Worm (Caenorhabditis elegans) whole organism, L1 larva: ENCODE measurements around the gene F56H9.9.
A peak's percentile ranks its signal among the peaks of the same experiment; 100 is the strongest.

Experiments used
- C16A3.4 ChIP-seq: fragments of 150-350 bp; optimal IDR thresholded peaks from 2 replicates; lab custom pipeline; 2014; ENCODE audit warnings: missing biosample characterization, missing genetic modification characterization
- Y116A8C.19 ChIP-seq: sonication (generic microtip); optimal IDR thresholded peaks from 2 replicates; lab custom pipeline; 2016; ENCODE audit warnings: missing compliant biosample characterization, missing genetic modification characterization, borderline replicate concordance
- aha-1 ChIP-seq: fragments of 150-350 bp; optimal IDR thresholded peaks from 2 replicates; lab custom pipeline; 2014; ENCODE audit warnings: missing biosample characterization, missing genetic modification characterization
- ama-1 ChIP-seq: fragments of 150-350 bp; optimal IDR thresholded peaks from 2 replicates; lab custom pipeline; 2014
- blmp-1 ChIP-seq: fragments of 150-350 bp; optimal IDR thresholded peaks from 2 replicates; lab custom pipeline; 2014; ENCODE audit warnings: missing biosample characterization, missing genetic modification characterization
- ceh-63 ChIP-seq: fragments of 200-800 bp; sonication (Bioruptor generic); optimal IDR thresholded peaks from 2 replicates; lab custom pipeline; 2018; ENCODE audit warnings: mild to moderate bottlenecking, missing genetic modification characterization, missing compliant biosample characterization
- ceh-8 ChIP-seq: fragments of 200-800 bp; sonication (Bioruptor generic); optimal IDR thresholded peaks from 2 replicates; lab custom pipeline; 2018; ENCODE audit warnings: mild to moderate bottlenecking, missing genetic modification characterization, moderate library complexity, missing compliant biosample characterization
- ceh-90 ChIP-seq: sonication (generic microtip); optimal IDR thresholded peaks from 2 replicates; lab custom pipeline; 2016; ENCODE audit warnings: missing genetic modification characterization, missing compliant biosample characterization
- dpl-1 ChIP-seq, 3 experiments: fragments of 150-350 bp in 2 of 3; sonication (generic microtip) in 1 of 3; optimal IDR thresholded peaks; 2 replicates each; lab custom pipeline; 2014 to 2017; ENCODE audit warnings: missing biosample characterization in 3 of 3, missing genetic modification characterization in 3 of 3, missing genetic modification reagents in 3 of 3
- efl-1 ChIP-seq, 4 experiments: fragments of 150-350 bp; optimal IDR thresholded peaks in 3 of 4; peaks in 1 of 4; 1 replicate in 1 of 4; 2 replicates in 3 of 4; lab custom pipeline; 2014; ENCODE audit warnings: missing biosample characterization in 2 of 4, missing genetic modification characterization in 2 of 4, missing genetic modification reagents in 2 of 4
- efl-3 ChIP-seq: fragments of 200-800 bp; sonication (Bioruptor generic); optimal IDR thresholded peaks from 2 replicates; lab custom pipeline; 2018; ENCODE audit warnings: mild to moderate bottlenecking, missing genetic modification characterization, missing compliant biosample characterization
- egl-13 ChIP-seq: sonication (generic microtip); optimal IDR thresholded peaks from 2 replicates; lab custom pipeline; 2016; ENCODE audit warnings: missing genotype, missing genetic modification reagents, missing genetic modification characterization, missing compliant biosample characterization
- elt-2 ChIP-seq: sonication (generic microtip); optimal IDR thresholded peaks from 2 replicates; lab custom pipeline; 2016; ENCODE audit warnings: missing genetic modification characterization, mild to moderate bottlenecking, inconsistent platforms, missing compliant biosample characterization, missing genetic modification reagents
- elt-3 ChIP-seq, 6 experiments: fragments of 150-350 bp in 1 of 6; sonication (generic microtip); optimal IDR thresholded peaks; 2 replicates each; lab custom pipeline; 2017 to 2018; ENCODE audit warnings: missing biosample characterization in 6 of 6, missing genetic modification characterization in 6 of 6, inconsistent platforms in 1 of 6
- ets-5 ChIP-seq: fragments of 200-800 bp; sonication (Bioruptor generic); IDR thresholded peaks from 2 replicates; pipeline ENCODE4 v1.3.6; 2022; ENCODE audit warnings: missing genetic modification characterization, missing compliant biosample characterization
- grh-1 ChIP-seq: fragments of 200-800 bp; sonication (Bioruptor generic); IDR thresholded peaks from 2 replicates; pipeline ENCODE4 v1.3.6; 2022; ENCODE audit warnings: missing genetic modification reagents, missing genetic modification characterization, missing compliant biosample characterization
- hlh-4 ChIP-seq: sonication (generic microtip); optimal IDR thresholded peaks from 2 replicates; lab custom pipeline; 2016; ENCODE audit warnings: mild to moderate bottlenecking, missing genetic modification characterization, missing compliant biosample characterization
- irx-1 ChIP-seq: sonication (generic microtip); optimal IDR thresholded peaks from 2 replicates; lab custom pipeline; 2016; ENCODE audit warnings: missing genetic modification characterization, missing compliant biosample characterization
- jun-1 ChIP-seq: fragments of 150-350 bp; optimal IDR thresholded peaks from 2 replicates; lab custom pipeline; 2014; ENCODE audit warnings: missing biosample characterization, missing genetic modification reagents, missing genetic modification characterization
- lin-13 ChIP-seq: fragments of 150-350 bp; optimal IDR thresholded peaks from 2 replicates; lab custom pipeline; 2014; ENCODE audit warnings: missing biosample characterization, missing genetic modification reagents, missing genetic modification characterization
- lin-14 ChIP-seq: fragments of 200-800 bp; sonication (Bioruptor generic); optimal IDR thresholded peaks from 2 replicates; lab custom pipeline; 2018; ENCODE audit warnings: mild to moderate bottlenecking, missing genetic modification characterization, moderate library complexity, missing compliant biosample characterization
- lin-35 ChIP-seq, 2 experiments: fragments of 150-350 bp; optimal IDR thresholded peaks; 2 replicates each; lab custom pipeline; 2014; ENCODE audit warnings: missing biosample characterization in 2 of 2, missing genetic modification characterization in 2 of 2, missing genetic modification reagents in 2 of 2
- lin-39 ChIP-seq: fragments of 150-350 bp; optimal IDR thresholded peaks from 2 replicates; lab custom pipeline; 2014; ENCODE audit warnings: missing biosample characterization, missing genetic modification reagents, missing genetic modification characterization
- lir-3 ChIP-seq: sonication (generic microtip); optimal IDR thresholded peaks from 2 replicates; lab custom pipeline; 2016; ENCODE audit warnings: mild to moderate bottlenecking, missing genetic modification characterization, moderate library complexity, missing compliant biosample characterization; ENCODE audit not compliant: poor library complexity
- lsy-2 ChIP-seq, 2 experiments: fragments of 150-350 bp; optimal IDR thresholded peaks; 2 replicates each; lab custom pipeline; 2014; ENCODE audit warnings: missing biosample characterization in 2 of 2, missing genetic modification characterization in 2 of 2
- mdl-1 ChIP-seq, 2 experiments: fragments of 150-350 bp; optimal IDR thresholded peaks; 2 replicates each; lab custom pipeline; 2014 to 2017; ENCODE audit warnings: missing biosample characterization in 2 of 2, missing genetic modification characterization in 2 of 2, inconsistent platforms in 1 of 2
- mep-1 ChIP-seq: fragments of 150-350 bp; optimal IDR thresholded peaks from 2 replicates; lab custom pipeline; 2014; ENCODE audit warnings: missing biosample characterization, missing genetic modification characterization
- nhr-19 ChIP-seq: fragments of 200-800 bp; sonication (Bioruptor generic); conservative IDR thresholded peaks from 2 replicates; pipeline ENCODE4 v1.3.6; 2022; ENCODE audit warnings: missing genetic modification characterization, missing compliant biosample characterization
- nhr-20 ChIP-seq: sonication (generic microtip); optimal IDR thresholded peaks from 2 replicates; lab custom pipeline; 2016; ENCODE audit warnings: mild to moderate bottlenecking, missing genetic modification characterization, missing compliant biosample characterization
- nhr-237 ChIP-seq: fragments of 150-350 bp; optimal IDR thresholded peaks from 2 replicates; lab custom pipeline; 2014; ENCODE audit warnings: missing biosample characterization, missing genetic modification characterization
- nhr-47 ChIP-seq: sonication (generic microtip); optimal IDR thresholded peaks from 2 replicates; lab custom pipeline; 2016; ENCODE audit warnings: mild to moderate bottlenecking, missing genetic modification characterization, moderate library complexity, missing compliant biosample characterization
- nhr-71 ChIP-seq: sonication (generic microtip); optimal IDR thresholded peaks from 2 replicates; lab custom pipeline; 2016; ENCODE audit warnings: mild to moderate bottlenecking, missing genetic modification characterization, moderate library complexity, missing compliant biosample characterization
- nhr-77 ChIP-seq: fragments of 150-350 bp; optimal IDR thresholded peaks from 2 replicates; lab custom pipeline; 2014; ENCODE audit warnings: missing biosample characterization, missing genetic modification characterization
- nhr-84 ChIP-seq: sonication (generic microtip); optimal IDR thresholded peaks from 2 replicates; lab custom pipeline; 2017; ENCODE audit warnings: missing biosample characterization, missing genetic modification characterization
- nhr-85 ChIP-seq: sonication (generic microtip); peaks from one replicate; lab custom pipeline; 2016; ENCODE audit warnings: missing genetic modification characterization, inconsistent platforms, missing compliant biosample characterization
- nhr-90 ChIP-seq: sonication (generic microtip); optimal IDR thresholded peaks from 2 replicates; lab custom pipeline; 2016; ENCODE audit warnings: mild to moderate bottlenecking, missing genetic modification characterization, missing compliant biosample characterization; ENCODE audit not compliant: poor library complexity
- pax-3 ChIP-seq: fragments of 200-800 bp; sonication (Bioruptor generic); optimal IDR thresholded peaks from 2 replicates; lab custom pipeline; 2018; ENCODE audit warnings: mild to moderate bottlenecking, missing genetic modification characterization, moderate library complexity, missing compliant biosample characterization
- rnt-1 ChIP-seq: sonication (generic microtip); optimal IDR thresholded peaks from 2 replicates; lab custom pipeline; 2016; ENCODE audit warnings: mild to moderate bottlenecking, missing genetic modification characterization, moderate library complexity, missing compliant biosample characterization
- skn-1 ChIP-seq: fragments of 150-350 bp; optimal IDR thresholded peaks from 2 replicates; lab custom pipeline; 2014; ENCODE audit warnings: missing biosample characterization, missing genetic modification characterization
- sox-4 ChIP-seq: sonication (generic microtip); optimal IDR thresholded peaks from 2 replicates; lab custom pipeline; 2016; ENCODE audit warnings: missing genetic modification characterization, missing compliant biosample characterization
- sptf-1 ChIP-seq: fragments of 150-350 bp; optimal IDR thresholded peaks from 2 replicates; lab custom pipeline; 2014; ENCODE audit warnings: missing biosample characterization, missing genetic modification characterization
- sup-37 ChIP-seq: fragments of 200-800 bp; sonication (Bioruptor generic); optimal IDR thresholded peaks from 2 replicates; lab custom pipeline; 2018; ENCODE audit warnings: mild to moderate bottlenecking, missing genetic modification characterization, missing compliant biosample characterization
- swsn-7 ChIP-seq: sonication (generic microtip); optimal IDR thresholded peaks from 2 replicates; lab custom pipeline; 2016; ENCODE audit warnings: missing genetic modification characterization, missing compliant biosample characterization
- tbx-2 ChIP-seq: sonication (generic microtip); optimal IDR thresholded peaks from 2 replicates; lab custom pipeline; 2016; ENCODE audit warnings: missing genetic modification characterization, missing compliant biosample characterization
- unc-130 ChIP-seq: fragments of 150-350 bp; optimal IDR thresholded peaks from 2 replicates; lab custom pipeline; 2017; ENCODE audit warnings: missing biosample characterization, missing genetic modification characterization, inconsistent platforms
- unc-62 ChIP-seq: fragments of 150-350 bp; optimal IDR thresholded peaks from 2 replicates; lab custom pipeline; 2014; ENCODE audit warnings: missing biosample characterization, missing genetic modification reagents, missing genetic modification characterization
- unc-86 ChIP-seq: sonication (generic microtip); optimal IDR thresholded peaks from 2 replicates; lab custom pipeline; 2016; ENCODE audit warnings: missing genetic modification characterization, missing compliant biosample characterization
- xbp-1 ChIP-seq: sonication (generic microtip); optimal IDR thresholded peaks from 2 replicates; lab custom pipeline; 2016; ENCODE audit warnings: missing genetic modification characterization, missing compliant biosample characterization
- zag-1 ChIP-seq: fragments of 150-350 bp; optimal IDR thresholded peaks from 2 replicates; lab custom pipeline; 2014; ENCODE audit warnings: missing biosample characterization, missing genetic modification characterization
- zip-4 ChIP-seq: fragments of 200-800 bp; sonication (Bioruptor generic); optimal IDR thresholded peaks from 2 replicates; lab custom pipeline; 2018; ENCODE audit warnings: mild to moderate bottlenecking, missing genetic modification characterization, moderate library complexity, missing compliant biosample characterization

The F56H9.9 gene

DNA sequence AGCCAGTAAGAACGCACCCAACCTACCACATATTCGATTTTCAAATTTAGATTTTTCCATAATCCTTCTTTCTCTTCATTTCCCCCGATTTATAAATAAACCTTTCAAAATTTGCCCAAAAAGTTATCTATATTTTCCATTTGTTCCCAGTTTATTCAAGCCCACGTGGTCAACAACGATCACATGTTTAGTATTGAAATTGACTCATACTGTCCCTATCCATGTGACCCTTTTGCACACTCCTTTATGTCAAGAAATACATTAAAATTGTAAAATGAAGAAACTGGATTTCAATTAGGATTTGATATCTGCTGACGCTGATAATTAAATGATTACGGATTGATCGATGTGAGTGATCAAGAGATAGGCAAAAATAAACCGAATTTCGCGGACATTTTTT lies 10.9 kb upstream of the F56H9.9 start:
- TF ChIP-seq unc-130 (peak; percentile 88), irx-1 (tag; lab: Kevin White, UChicago) (peak; percentile 57), sox-4 (tag; lab: Kevin White, UChicago) (no peak), elt-3 (tag; optimal IDR thresholded peaks at IDR 0.05; lab: Kevin White, UChicago) (peak in 2 of 6 experiments; percentile 93 to 99), grh-1 (peak; percentile 87), hlh-4 (tag; lab: Kevin White, UChicago) (no peak), nhr-90 (tag; lab: Kevin White, UChicago) (peak; percentile 91), unc-86 (no peak), lin-39 (tag; lab: Kevin White, UChicago) (no peak), jun-1 (peak; percentile 13), Y116A8C.19 (tag; lab: Kevin White, UChicago) (no peak), ets-5 (GFP tag; lab: Robert Waterston, UW) (no peak), lir-3 (tag; lab: Kevin White, UChicago) (peak; percentile 70), mep-1 (tag; lab: Kevin White, UChicago) (peak; percentile 81), ceh-63 (GFP tag; lab: Kevin White, UChicago) (no peak), nhr-71 (tag; lab: Kevin White, UChicago) (peak; percentile 91), ceh-90 (tag; lab: Kevin White, UChicago) (no peak), unc-62 (GFP tag; lab: Kevin White, UChicago) (no peak), ama-1 (lab: Kevin White, UChicago) (no peak), rnt-1 (tag; lab: Kevin White, UChicago) (no peak), nhr-85 (peak; percentile 98), C16A3.4 (tag; lab: Kevin White, UChicago) (peak; percentile 59), egl-13 (tag; lab: Kevin White, UChicago) (no peak), efl-1 (optimal IDR thresholded peaks at IDR 0.05; lab: Kevin White, UChicago) (peak in 1 of 2 experiments; percentile 35), efl-1 (GFP tag; optimal IDR thresholded peaks at IDR 0.05 in 1 of 2; lab: Kevin White, UChicago) (peak; percentile 20 to 92), skn-1 (tag; lab: Kevin White, UChicago) (peak; percentile 58), nhr-84 (tag; lab: Kevin White, UChicago) (no peak), nhr-20 (tag; lab: Kevin White, UChicago) (peak; percentile 96), nhr-77 (tag; lab: Kevin White, UChicago) (no peak), elt-2 (tag; lab: Kevin White, UChicago) (peak; percentile 66), pax-3 (peak; percentile 52), mdl-1 (tag; optimal IDR thresholded peaks at IDR 0.05; lab: Kevin White, UChicago) (peak in 1 of 2 experiments; percentile 91), nhr-19 (GFP tag; lab: Robert Waterston, UW) (peak; percentile 79), ceh-8 (no peak), xbp-1 (tag; lab: Kevin White, UChicago) (peak; percentile 26), lin-35 (GFP tag; optimal IDR thresholded peaks at IDR 0.05; lab: Kevin White, UChicago) (peak; percentile 7 to 84), sup-37 (no peak), swsn-7 (tag; lab: Kevin White, UChicago) (peak; percentile 20), lin-14 (GFP tag; lab: Kevin White, UChicago) (peak; percentile 90), zag-1 (tag; lab: Kevin White, UChicago) (no peak), nhr-237 (tag; lab: Kevin White, UChicago) (no peak), blmp-1 (tag; lab: Kevin White, UChicago) (peak; percentile 70), lsy-2 (tag; optimal IDR thresholded peaks at IDR 0.05; lab: Kevin White, UChicago) (peak; percentile 66 to 69), sptf-1 (tag; lab: Kevin White, UChicago) (no peak), lin-13 (GFP tag; lab: Kevin White, UChicago) (peak; percentile 58), tbx-2 (tag; lab: Kevin White, UChicago) (peak; percentile 65), zip-4 (GFP tag; lab: Kevin White, UChicago) (no peak), efl-3 (no peak), dpl-1 (GFP tag; optimal IDR thresholded peaks at IDR 0.05; lab: Kevin White, UChicago) (peak; percentile 31 to 51 (median 49)), nhr-47 (tag; lab: Kevin White, UChicago) (peak; percentile 60), aha-1 (tag; lab: Kevin White, UChicago) (no peak)
